Fruit fly (Drosophila melanogaster) S2 (cell line): ENCODE data around the gene COX6CL.

ENCODE experiments used
- CG8478 ChIP-seq: fragments of >200 bp; optimal IDR thresholded peaks from 2 replicates; lab custom pipeline; 2018
- CTCF ChIP-seq, 2 experiments: fragments of >200 bp; optimal IDR thresholded peaks; 2 replicates each; lab custom pipeline; 2018

DNA sequence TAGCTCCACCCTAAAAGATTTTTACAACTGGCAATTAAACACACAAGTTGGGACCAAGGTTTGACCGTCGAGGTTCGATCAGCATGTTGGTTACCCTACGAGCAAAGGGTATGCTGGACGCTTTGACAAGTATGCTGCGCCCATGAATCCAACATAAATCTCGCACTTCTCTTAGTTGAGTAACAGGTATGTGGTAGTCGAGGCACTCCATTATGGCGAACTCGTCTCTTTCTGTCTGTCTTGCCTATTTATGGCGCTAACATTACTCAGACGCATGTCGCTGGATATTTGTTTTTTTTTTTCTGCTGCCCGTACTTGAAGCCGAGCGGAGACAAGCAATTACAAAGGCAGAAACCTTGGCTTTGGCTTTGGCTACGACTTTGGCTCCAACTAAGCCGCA, 37.1 kb downstream of the COX6CL start:
- no peak for TF ChIP-seq CTCF (optimal IDR thresholded peaks at IDR 0.05; lab: Kevin White, UChicago)
- TF ChIP-seq CG8478 (lab: Kevin White, UChicago), result no peak
